Fruit fly (Drosophila melanogaster): ENCODE results near the gene CG9813.

Gene CG9813

DNA sequence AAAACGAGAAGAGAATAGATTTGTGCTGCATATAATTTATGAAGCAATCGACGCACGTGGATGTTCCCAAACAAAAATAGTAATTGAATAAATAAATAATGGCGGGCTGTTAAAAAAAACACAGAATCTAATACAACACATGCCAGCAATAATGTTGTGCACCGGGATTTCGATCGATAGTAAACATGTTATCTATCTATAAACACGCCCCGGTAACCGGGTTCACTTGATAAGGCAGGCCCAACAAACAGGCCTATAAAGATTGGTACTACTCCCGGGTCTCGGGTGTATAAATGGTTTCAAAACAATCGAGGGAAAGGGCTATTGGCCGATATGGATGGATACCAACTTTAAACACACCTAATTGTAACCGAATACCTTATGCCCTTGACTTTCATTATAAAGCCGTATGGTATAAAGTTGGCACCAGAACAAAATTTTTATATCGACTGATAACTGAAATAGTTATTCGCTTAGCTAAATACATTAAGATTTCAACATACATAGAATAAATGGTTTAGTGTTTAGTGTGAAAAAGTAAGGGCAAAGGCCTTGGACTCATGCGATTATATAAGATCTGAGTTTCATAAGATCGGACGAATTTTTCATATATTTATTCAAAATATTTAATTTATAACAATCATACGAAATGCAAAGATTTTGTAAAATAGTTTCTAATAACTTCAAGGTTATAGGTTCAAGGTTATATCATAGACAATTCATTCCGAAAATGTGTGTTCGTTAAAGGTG, 13.7 kb downstream of the CG9813 start (continued):
- TF ChIP-seq CG10431 (GFP tag; optimal IDR thresholded peaks at IDR 0.05) (no peak), dmrt11E (tag; optimal IDR thresholded peaks at IDR 0.05) (no peak), Doc2 (GFP tag; IDR thresholded peaks at IDR 0.05) (no peak), sens (GFP tag) (peak; percentile 23), CG10543 (GFP tag; optimal IDR thresholded peaks at IDR 0.05) (peak; percentile 32), twi (tag; optimal IDR thresholded peaks at IDR 0.05) (peak; percentile 80), GATAe (GFP tag; conservative IDR thresholded peaks at IDR 0.05) (peak; percentile 62), slbo (GFP tag; IDR thresholded peaks at IDR 0.05) (0 out of 2 replicates have a peak, but pooled peaks have one; percentile 6), CG8478 (optimal IDR thresholded peaks at IDR 0.05) (no peak), Oli (tag; optimal IDR thresholded peaks at IDR 0.05) (peak; percentile 15), grn (GFP tag; optimal IDR thresholded peaks at IDR 0.05) (peak; percentile 68), CoRest (tag; optimal IDR thresholded peaks at IDR 0.05) (no peak), CG11504 (tag; optimal IDR thresholded peaks at IDR 0.05) (peak; percentile 12), gfzf (GFP tag; optimal IDR thresholded peaks at IDR 0.05) (no peak), sd (tag; optimal IDR thresholded peaks at IDR 0.05) (peak; percentile 8), CG12769 (tag; optimal IDR thresholded peaks at IDR 0.05) (peak; percentile 74), CG8290 (GFP tag; optimal IDR thresholded peaks at IDR 0.05) (no peak), CG8290 (tag; optimal IDR thresholded peaks at IDR 0.05) (peak in 1 of 2 experiments; percentile 44), sug (tag; optimal IDR thresholded peaks at IDR 0.05) (peak; percentile 52), pum (GFP tag; optimal IDR thresholded peaks at IDR 0.05) (no peak), sqz (GFP tag; optimal IDR thresholded peaks at IDR 0.05) (no peak), CG5953 (GFP tag; IDR thresholded peaks at IDR 0.05) (no peak), mirr (GFP tag; optimal IDR thresholded peaks at IDR 0.05) (peak; percentile 82), CG6254 (GFP tag; optimal IDR thresholded peaks at IDR 0.05) (no peak), maf-S (GFP tag; optimal IDR thresholded peaks at IDR 0.05) (no peak), CG15696 (tag; optimal IDR thresholded peaks at IDR 0.05) (peak; percentile 36), klu (GFP tag; IDR thresholded peaks at IDR 0.05) (no peak), CG13894 (tag; optimal IDR thresholded peaks at IDR 0.05) (peak; percentile 34), CG1602 (GFP tag; optimal IDR thresholded peaks at IDR 0.05) (no peak), Fer3 (tag; optimal IDR thresholded peaks at IDR 0.05) (no peak), so (GFP tag; IDR thresholded peaks at IDR 0.05) (0 out of 3 replicates have a peak, but pooled peaks have one; percentile 41), lab (GFP tag; optimal IDR thresholded peaks at IDR 0.05) (peak; percentile 19), exex (tag; optimal IDR thresholded peaks at IDR 0.05) (peak; percentile 65), Med (GFP tag) (peak; percentile 58), cato (GFP tag; optimal IDR thresholded peaks at IDR 0.05; ENCODE audit: borderline replicate concordance) (no peak), CG34376 (GFP tag; optimal IDR thresholded peaks at IDR 0.05) (peak; percentile 41), CG2199 (GFP tag; IDR thresholded peaks at IDR 0.05) (0 out of 3 replicates have a peak, but pooled peaks have one; percentile 45), CG30020 (tag; optimal IDR thresholded peaks at IDR 0.05) (no peak), D19A (tag; optimal IDR thresholded peaks at IDR 0.05) (peak; percentile 55), onecut (GFP tag; IDR thresholded peaks at IDR 0.05) (peak; percentile 50)
